Worm (Caenorhabditis elegans): ENCODE data around the gene bli-5.

The bli-5 gene

DNA sequence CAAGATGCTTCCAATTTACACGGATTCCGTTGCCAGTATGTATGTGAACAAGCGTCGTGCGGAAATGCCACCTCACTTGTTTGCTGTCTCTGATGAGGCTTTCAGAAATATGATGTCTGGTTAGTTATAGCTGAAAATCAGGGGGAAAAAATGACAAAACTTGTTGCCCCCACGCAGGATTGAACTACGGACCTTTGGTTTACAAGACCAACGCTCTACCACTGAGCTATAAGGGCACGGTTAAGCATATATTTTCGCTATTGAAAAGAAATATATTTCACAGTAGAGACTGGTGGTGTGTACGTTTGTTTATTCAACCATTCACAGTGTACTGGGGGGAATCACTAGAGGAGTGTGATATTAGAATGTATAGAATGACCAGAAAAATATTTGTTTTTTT is 18.4 kb downstream of the bli-5 start (continued):
- 0 out of 2 replicates have a peak, but pooled peaks have one; percentile 50 for TF ChIP-seq egl-44 (GFP tag; IDR thresholded peaks at IDR 0.05)
- TF ChIP-seq F22D6.2 (tag; optimal IDR thresholded peaks at IDR 0.05): no peak
- TF ChIP-seq mel-28 (tag; optimal IDR thresholded peaks at IDR 0.05; ENCODE audit: borderline replicate concordance): no peak
- TF ChIP-seq lir-1 (GFP tag; conservative IDR thresholded peaks at IDR 0.05): no peak
- no peak for TF ChIP-seq ztf-25 (GFP tag; IDR thresholded peaks at IDR 0.05)
- peak; percentile 31 to 43 for TF ChIP-seq rec-8 (tag; optimal IDR thresholded peaks at IDR 0.05)
- TF ChIP-seq lin-26 (GFP tag; IDR thresholded peaks at IDR 0.05): peak; percentile 72; the same call in 1 of the 2 replicates
- no peak for TF ChIP-seq ceh-40 (GFP tag; IDR thresholded peaks at IDR 0.05)
- TF ChIP-seq repo-1 (tag; optimal IDR thresholded peaks at IDR 0.05): no peak
- TF ChIP-seq hmg-1.2 (GFP tag; IDR thresholded peaks at IDR 0.05): peak; percentile 42; the same call in 1 of the 2 replicates
- TF ChIP-seq madf-10 (tag; optimal IDR thresholded peaks at IDR 0.05): peak; percentile 9
- no peak for TF ChIP-seq F10E7.11 (tag; optimal IDR thresholded peaks at IDR 0.05)
- TF ChIP-seq K11D2.4 (GFP tag; IDR thresholded peaks at IDR 0.05): no peak
- TF ChIP-seq ccch-3 (GFP tag; optimal IDR thresholded peaks at IDR 0.05): no peak
- TF ChIP-seq lin-35 (GFP tag; optimal IDR thresholded peaks at IDR 0.05): no peak
- peak; percentile 40 for TF ChIP-seq snpc-4 (GFP tag; optimal IDR thresholded peaks at IDR 0.05)
- no peak for TF ChIP-seq snpc-4 (tag; optimal IDR thresholded peaks at IDR 0.05)

DNA sequence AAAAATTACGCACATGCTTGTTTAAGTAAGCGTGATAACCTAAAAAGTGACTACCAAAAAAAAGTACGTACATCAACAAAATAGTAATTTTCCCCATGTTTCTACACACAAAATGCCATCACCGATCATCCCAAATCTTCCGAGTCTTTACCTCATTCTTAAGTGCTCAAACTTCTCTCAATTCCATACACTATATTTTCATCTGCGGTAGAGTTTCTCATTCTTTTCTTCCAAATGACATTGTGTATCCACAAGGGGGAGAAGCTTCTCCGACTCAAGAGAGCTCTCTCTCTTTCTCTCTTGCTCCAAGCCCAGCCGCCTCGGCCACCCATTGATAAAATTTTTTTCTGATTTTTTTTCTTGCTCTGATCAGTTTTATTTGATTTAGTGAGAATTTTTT is 20.1 kb downstream of the bli-5 start, which contains the start of gene myo-6:
Gene myo-6 (plus strand): TSS at position 301 of the 400 bp plus-strand sequence.
- TF ChIP-seq snpc-3.4 (tag; optimal IDR thresholded peaks at IDR 0.05) (no peak), aptf-2 (GFP tag; conservative IDR thresholded peaks at IDR 0.05) (no peak), cebp-1 (GFP tag; IDR thresholded peaks at IDR 0.05) (no peak), cebp-1 (tag; optimal IDR thresholded peaks at IDR 0.05) (no peak), nhr-27 (tag; optimal IDR thresholded peaks at IDR 0.05) (no peak), ceh-100 (GFP tag; IDR thresholded peaks at IDR 0.05) (no peak), nhr-120 (GFP tag; IDR thresholded peaks at IDR 0.05) (no peak), gei-17 (GFP tag; optimal IDR thresholded peaks at IDR 0.05) (no peak), nhr-80 (tag; optimal IDR thresholded peaks at IDR 0.05) (no peak), F49E8.2 (tag; optimal IDR thresholded peaks at IDR 0.05; ENCODE audit: insufficient read depth) (no peak), ztf-18 (tag; optimal IDR thresholded peaks at IDR 0.05) (no peak), hsf-1 (GFP tag; IDR thresholded peaks at IDR 0.05) (no peak), lin-26 (GFP tag; IDR thresholded peaks at IDR 0.05) (no peak), ceh-40 (GFP tag; IDR thresholded peaks at IDR 0.05) (no peak), B0035.1 (tag; optimal IDR thresholded peaks at IDR 0.05) (no peak)

DNA sequence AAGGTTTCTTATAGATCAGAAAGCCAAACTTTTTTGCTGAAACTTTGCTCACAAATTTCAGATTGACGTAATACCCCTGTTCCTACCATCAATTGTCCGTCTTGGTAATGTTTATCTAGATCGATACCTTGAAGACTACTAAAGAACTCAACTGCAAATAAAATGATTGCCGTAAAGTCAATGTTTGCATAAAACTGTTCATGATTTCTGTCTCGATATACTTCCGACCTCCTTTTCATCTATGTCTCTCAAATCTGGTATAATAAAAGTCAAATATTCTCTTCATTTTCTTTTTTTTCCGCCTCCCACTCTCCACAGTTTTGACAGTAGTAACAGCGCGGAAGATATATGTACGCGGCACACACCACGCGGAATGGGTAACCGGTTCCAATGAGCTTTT is 24.1 kb downstream of the bli-5 start, which contains the start of gene nas-1:
Gene nas-1 (plus strand): TSS at position 301 of the 400 bp plus-strand sequence.
- TF ChIP-seq F49E8.2 (tag; optimal IDR thresholded peaks at IDR 0.05; ENCODE audit: insufficient read depth) (no peak), ets-4 (GFP tag; optimal IDR thresholded peaks at IDR 0.05) (no peak), hsf-1 (GFP tag; IDR thresholded peaks at IDR 0.05) (no peak), ceh-40 (GFP tag; IDR thresholded peaks at IDR 0.05) (no peak), gei-17 (GFP tag; optimal IDR thresholded peaks at IDR 0.05) (no peak), ztf-26 (tag; optimal IDR thresholded peaks at IDR 0.05) (no peak), madf-8 (GFP tag; conservative IDR thresholded peaks at IDR 0.05) (no peak), Y53G8AR.9 (GFP tag; conservative IDR thresholded peaks at IDR 0.05) (no peak), mes-4 (tag; optimal IDR thresholded peaks at IDR 0.05) (no peak), ztf-28 (GFP tag; IDR thresholded peaks at IDR 0.05) (no peak), rpc-1 (optimal IDR thresholded peaks at IDR 0.05) (no peak), rpc-1 (tag; optimal IDR thresholded peaks at IDR 0.05) (no peak), bed-2 (GFP tag; IDR thresholded peaks at IDR 0.05) (no peak), C06A6.2 (GFP tag; conservative IDR thresholded peaks at IDR 0.05) (no peak)

All from whole organism, young adult.